Fruit fly (Drosophila melanogaster): ENCODE results near the gene tld.

DNA sequence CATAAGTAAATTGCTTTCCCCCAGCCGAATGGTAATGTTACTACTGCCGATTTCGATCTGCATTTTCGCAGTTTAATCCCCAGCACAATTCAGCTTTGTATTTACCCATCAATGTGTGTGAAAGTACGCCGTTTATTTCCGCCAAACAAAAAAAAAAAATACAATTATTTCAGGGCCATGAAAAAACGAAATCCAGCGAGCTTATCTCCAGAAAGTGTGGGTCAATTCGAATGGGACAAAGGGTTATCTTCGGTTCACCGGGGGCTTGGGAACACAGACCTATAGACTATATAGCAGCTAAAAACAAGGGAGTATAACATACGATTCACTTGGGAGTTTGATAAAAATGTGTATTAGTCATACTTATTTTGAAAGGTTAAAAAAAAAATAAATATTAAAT lies 22.5 kb upstream of the tld start:
- TF ChIP-seq CG7987 (GFP tag; optimal IDR thresholded peaks at IDR 0.05) (no peak), slp2 (GFP tag; optimal IDR thresholded peaks at IDR 0.05) (no peak), luna (GFP tag; optimal IDR thresholded peaks at IDR 0.05) (no peak), CG11247 (GFP tag; IDR thresholded peaks at IDR 0.05) (no peak), CG12104 (GFP tag; optimal IDR thresholded peaks at IDR 0.05) (no peak), CG13775 (GFP tag; optimal IDR thresholded peaks at IDR 0.05) (no peak)

Data from whole organism, embryonic.